Worm (Caenorhabditis elegans) whole organism, L3 larva: ENCODE results near the gene zipt-16.
A peak's percentile ranks its signal among the peaks of the same experiment; 100 is the strongest.
"Not testable (repeated sequence)": the region's sequence is repeated elsewhere in the genome, so short reads cannot be mapped to it uniquely, and the experiment has no call there.

ENCODE experiments used
- R02D3.7 ChIP-seq: fragments of 150-350 bp; optimal IDR thresholded peaks from 2 replicates; lab custom pipeline; 2014; ENCODE audit warnings: missing biosample characterization, missing genetic modification characterization
- ama-1 ChIP-seq: fragments of 150-350 bp; optimal IDR thresholded peaks from 2 replicates; lab custom pipeline; 2018
- egl-27 ChIP-seq: sonication (generic microtip); optimal IDR thresholded peaks from 4 replicates; lab custom pipeline; 2017; ENCODE audit warnings: missing biosample characterization, missing genetic modification reagents, missing genetic modification characterization
- elt-2 ChIP-seq: sonication (generic microtip); optimal IDR thresholded peaks from 2 replicates; lab custom pipeline; 2016; ENCODE audit warnings: missing genetic modification reagents, mild to moderate bottlenecking, missing genetic modification characterization, missing compliant biosample characterization
- elt-3 ChIP-seq, 3 experiments: fragments of 150-350 bp in 1 of 3; sonication (generic microtip) in 2 of 3; optimal IDR thresholded peaks; 2 replicates in 2 of 3; 4 replicates in 1 of 3; lab custom pipeline; 2014 to 2017; ENCODE audit warnings: missing biosample characterization in 3 of 3, missing genetic modification characterization in 3 of 3
- lsy-12 ChIP-seq: sonication (generic microtip); optimal IDR thresholded peaks from 2 replicates; lab custom pipeline; 2016; ENCODE audit warnings: mild to moderate bottlenecking, missing genetic modification characterization, missing compliant biosample characterization
- nhr-12 ChIP-seq: fragments of 150-350 bp; optimal IDR thresholded peaks from 2 replicates; lab custom pipeline; 2014; ENCODE audit warnings: missing biosample characterization, missing genetic modification characterization
- nhr-237 ChIP-seq: fragments of 150-350 bp; optimal IDR thresholded peaks from 2 replicates; lab custom pipeline; 2014; ENCODE audit warnings: missing biosample characterization, missing genetic modification characterization
- nhr-76 ChIP-seq: fragments of 150-350 bp; sonication (generic microtip); optimal IDR thresholded peaks from 5 replicates; lab custom pipeline; 2014; ENCODE audit warnings: missing biosample characterization, missing genetic modification characterization
- pqm-1 ChIP-seq: fragments of 150-350 bp; optimal IDR thresholded peaks from 2 replicates; lab custom pipeline; 2017; ENCODE audit warnings: missing biosample characterization, missing genetic modification characterization, inconsistent platforms
- snpc-4 ChIP-seq: fragments of 150-350 bp; optimal IDR thresholded peaks from 2 replicates; lab custom pipeline; 2014; ENCODE audit warnings: missing biosample characterization, missing genetic modification characterization
- tbx-2 ChIP-seq: sonication (generic microtip); optimal IDR thresholded peaks from 2 replicates; lab custom pipeline; 2016; ENCODE audit warnings: mild to moderate bottlenecking, missing genetic modification characterization, missing compliant biosample characterization
- ztf-11 ChIP-seq: fragments of 150-350 bp; optimal IDR thresholded peaks from 2 replicates; lab custom pipeline; 2014; ENCODE audit warnings: missing biosample characterization, missing genetic modification characterization

DNA sequence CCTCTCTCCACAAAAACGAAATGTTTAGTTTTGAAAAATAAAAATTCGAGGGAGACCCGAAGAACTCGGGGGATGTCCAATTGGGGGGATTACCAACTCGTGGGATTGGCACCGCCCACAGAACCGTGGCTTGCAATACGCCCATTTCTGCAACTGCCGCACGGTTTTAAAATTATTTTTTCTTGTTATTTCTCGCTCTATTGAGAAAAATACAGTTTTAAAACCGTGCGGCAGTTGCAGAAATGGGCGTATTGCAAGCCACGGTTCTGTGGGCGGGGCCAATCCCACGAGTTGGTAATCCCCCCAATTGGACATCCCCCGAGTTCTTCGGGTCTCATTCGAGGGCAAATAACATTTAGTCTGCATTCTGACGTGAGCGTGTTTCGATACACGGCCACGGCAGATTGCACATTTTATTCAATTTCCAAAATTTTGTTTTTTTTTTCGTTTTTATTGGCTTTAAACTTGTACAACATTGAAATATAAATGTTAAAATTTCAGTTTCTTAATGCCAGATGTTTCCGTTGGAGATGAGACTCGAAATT, 42.1 kb downstream of the zipt-16 start, which contains the start of the genes C55A6.1 and C55A6.10:
- TF ChIP-seq elt-3 (tag; optimal IDR thresholded peaks at IDR 0.05; lab: Kevin White, UChicago); ama-1 (lab: Kevin White, UChicago); nhr-76; nhr-237 (tag; lab: Kevin White, UChicago); egl-27 (tag; lab: Kevin White, UChicago); nhr-12 (tag; lab: Kevin White, UChicago); ztf-11 (tag; lab: Kevin White, UChicago): not testable (repeated sequence)
- TF ChIP-seq elt-2 (tag; lab: Kevin White, UChicago) (peak; percentile 40), R02D3.7 (peak; percentile 44), lsy-12 (peak; percentile 49), tbx-2 (tag; lab: Kevin White, UChicago) (peak; percentile 36), snpc-4 (tag; lab: Kevin White, UChicago) (peak; percentile 20), pqm-1 (tag; lab: Kevin White, UChicago) (peak; percentile 20)
